Fruit fly (Drosophila melanogaster) whole organism, embryonic: ENCODE data around the gene CG14721.
A peak's percentile ranks its signal among the peaks of the same experiment; 100 is the strongest.

ENCODE experiments used
- ATbp ChIP-seq: fragments of 200-800 bp; sonication (Bioruptor generic); optimal IDR thresholded peaks from 2 replicates; lab custom pipeline; 2017; ENCODE audit warnings: missing biosample characterization, mild to moderate bottlenecking, missing genetic modification characterization, missing genetic modification reagents
- B-H2 ChIP-seq: fragments of 200-800 bp; sonication (Bioruptor generic); optimal IDR thresholded peaks from 2 replicates; lab custom pipeline; 2018; ENCODE audit warnings: missing biosample characterization, mild to moderate bottlenecking, missing genetic modification characterization
- BEAF-32 ChIP-seq: fragments of 200-800 bp; sonication (Bioruptor generic); optimal IDR thresholded peaks from 3 replicates; lab custom pipeline; 2017; ENCODE audit warnings: missing biosample characterization, missing genetic modification characterization, mild to moderate bottlenecking, moderate library complexity, missing genetic modification reagents
- CG10274 ChIP-seq: fragments of 200-800 bp; sonication (Bioruptor generic); optimal IDR thresholded peaks from 3 replicates; lab custom pipeline; 2017; ENCODE audit warnings: missing biosample characterization, mild to moderate bottlenecking, missing genetic modification characterization
- CG11723 ChIP-seq: fragments of 200-800 bp; sonication (Bioruptor generic); optimal IDR thresholded peaks from 2 replicates; lab custom pipeline; 2017; ENCODE audit warnings: missing biosample characterization, mild to moderate bottlenecking, missing genetic modification characterization
- CG12104 ChIP-seq: fragments of 200-800 bp; sonication (Bioruptor generic); optimal IDR thresholded peaks from 3 replicates; lab custom pipeline; 2016; ENCODE audit warnings: missing biosample characterization, missing genetic modification characterization
- CG12744 ChIP-seq: fragments of 200-800 bp; sonication (Bioruptor generic); optimal IDR thresholded peaks from 2 replicates; lab custom pipeline; 2016; ENCODE audit warnings: missing biosample characterization, missing genetic modification characterization
- CG13287 ChIP-seq: fragments of 200-800 bp; sonication (Bioruptor generic); IDR thresholded peaks from 2 replicates; pipeline ENCODE4 v1.3.6; 2022; ENCODE audit warnings: missing biosample characterization, missing genetic modification characterization; ENCODE audit not compliant: partially characterized antibody
- CG1603 ChIP-seq: fragments of 200-800 bp; sonication (Bioruptor generic); optimal IDR thresholded peaks from 2 replicates; lab custom pipeline; 2019; ENCODE audit warnings: missing biosample characterization, mild to moderate bottlenecking, missing genetic modification characterization, moderate library complexity
- CG2120 ChIP-seq: fragments of 200-800 bp; sonication (Bioruptor generic); optimal IDR thresholded peaks from 3 replicates; lab custom pipeline; 2016; ENCODE audit warnings: missing biosample characterization, missing genetic modification characterization
- CG2199 ChIP-seq: fragments of 200-800 bp; sonication (Bioruptor generic); IDR thresholded peaks from 3 replicates; pipeline ENCODE4 v1.3.6; 2022; ENCODE audit warnings: missing biosample characterization, missing genetic modification characterization
- CG2875 ChIP-seq: fragments of 200-800 bp; sonication (Bioruptor generic); optimal IDR thresholded peaks from 2 replicates; lab custom pipeline; 2017; ENCODE audit warnings: missing biosample characterization, mild to moderate bottlenecking, missing genetic modification characterization, missing genetic modification reagents
- CG2889 ChIP-seq: fragments of 200-800 bp; sonication (Bioruptor generic); IDR thresholded peaks from 3 replicates; pipeline ENCODE4 v1.3.6; 2022; ENCODE audit warnings: missing biosample characterization, missing genetic modification characterization
- CG31441 ChIP-seq: fragments of 200-800 bp; sonication (Bioruptor generic); IDR thresholded peaks from 2 replicates; pipeline ENCODE4 v1.3.6; 2022; ENCODE audit warnings: missing biosample characterization, missing genetic modification characterization
- CG32532 ChIP-seq: fragments of 200-800 bp; sonication (Bioruptor generic); IDR thresholded peaks from 2 replicates; pipeline ENCODE4 v1.3.6; 2022; ENCODE audit warnings: missing biosample characterization, missing genetic modification characterization
- CG34376 ChIP-seq: fragments of 200-800 bp; sonication (Bioruptor generic); optimal IDR thresholded peaks from 2 replicates; lab custom pipeline; 2018; ENCODE audit warnings: missing biosample characterization, mild to moderate bottlenecking, missing genetic modification characterization
- CG3995 ChIP-seq: fragments of 200-800 bp; sonication (Bioruptor generic); optimal IDR thresholded peaks from 3 replicates; lab custom pipeline; 2016; ENCODE audit warnings: missing biosample characterization, missing genetic modification characterization
- CG5180 ChIP-seq: fragments of 200-800 bp; sonication (Bioruptor generic); optimal IDR thresholded peaks from 3 replicates; lab custom pipeline; 2017; ENCODE audit warnings: missing biosample characterization, missing genetic modification characterization, mild to moderate bottlenecking, moderate library complexity, missing genetic modification reagents
- CG6654 ChIP-seq: fragments of 200-800 bp; sonication (Bioruptor generic); optimal IDR thresholded peaks from 2 replicates; lab custom pipeline; 2017; ENCODE audit warnings: missing biosample characterization, mild to moderate bottlenecking, missing genetic modification characterization
- CG6791 ChIP-seq: fragments of 200-800 bp; sonication (Bioruptor generic); IDR thresholded peaks from 3 replicates; pipeline ENCODE4 v1.3.6; 2022; ENCODE audit warnings: missing biosample characterization, missing genetic modification characterization; ENCODE audit not compliant: partially characterized antibody
- CG6854 ChIP-seq: fragments of 200-800 bp; sonication (Bioruptor generic); optimal IDR thresholded peaks from 3 replicates; lab custom pipeline; 2017; ENCODE audit warnings: missing biosample characterization, mild to moderate bottlenecking, missing genetic modification characterization
- CG7987 ChIP-seq: fragments of 200-800 bp; sonication (Bioruptor generic); optimal IDR thresholded peaks from 2 replicates; lab custom pipeline; 2018; ENCODE audit warnings: missing biosample characterization, mild to moderate bottlenecking, missing genetic modification characterization, moderate library complexity
- CG8290 ChIP-seq, 3 experiments: fragments of 200-800 bp; sonication (Bioruptor generic); optimal IDR thresholded peaks; 2 replicates each; lab custom pipeline; 2016 to 2019; ENCODE audit warnings: missing biosample characterization in 3 of 3, missing genetic modification characterization in 3 of 3, mild to moderate bottlenecking in 2 of 3, moderate library complexity in 1 of 3
- CkIIα-i1 ChIP-seq: fragments of 200-800 bp; sonication (Bioruptor generic); IDR thresholded peaks from 2 replicates; pipeline ENCODE4 v1.3.6; 2022; ENCODE audit warnings: missing biosample characterization, missing genetic modification characterization
- D19A ChIP-seq: fragments of 200-800 bp; optimal IDR thresholded peaks from 3 replicates; lab custom pipeline; 2019; ENCODE audit warnings: missing biosample characterization, mild to moderate bottlenecking, missing genetic modification characterization, moderate library complexity
- Ets97D ChIP-seq: fragments of 200-800 bp; sonication (Bioruptor generic); optimal IDR thresholded peaks from 3 replicates; lab custom pipeline; 2016; ENCODE audit warnings: missing biosample characterization, missing genetic modification characterization
- HHEX ChIP-seq: fragments of 200-800 bp; sonication (Bioruptor generic); optimal IDR thresholded peaks from 3 replicates; lab custom pipeline; 2017; ENCODE audit warnings: missing biosample characterization, mild to moderate bottlenecking, missing genetic modification characterization, missing genetic modification reagents
- Lim3 ChIP-seq: fragments of 200-800 bp; sonication (Bioruptor generic); IDR thresholded peaks from 2 replicates; pipeline ENCODE4 v1.3.6; 2022; ENCODE audit warnings: missing biosample characterization, missing genetic modification characterization
- Mes4 ChIP-seq: fragments of 200-800 bp; sonication (Bioruptor generic); optimal IDR thresholded peaks from 2 replicates; lab custom pipeline; 2016; ENCODE audit warnings: missing biosample characterization, missing genetic modification characterization
- Myb ChIP-seq: fragments of 200-800 bp; sonication (Bioruptor generic); optimal IDR thresholded peaks from 2 replicates; lab custom pipeline; 2016; ENCODE audit warnings: missing biosample characterization, missing genetic modification characterization
- Nf-YA ChIP-seq: fragments of 200-800 bp; sonication (Bioruptor generic); IDR thresholded peaks from 2 replicates; pipeline ENCODE4 v1.3.6; 2022; ENCODE audit warnings: missing biosample characterization, missing genetic modification characterization
- Pdp1 ChIP-seq, 2 experiments: fragments of 200-800 bp; sonication (Bioruptor generic); optimal IDR thresholded peaks; 3 replicates each; lab custom pipeline; 2016; ENCODE audit warnings: missing biosample characterization in 2 of 2, missing genetic modification characterization in 2 of 2, mild to moderate bottlenecking in 1 of 2, moderate library complexity in 1 of 2
- Ptx1 ChIP-seq: fragments of 200-800 bp; sonication (Bioruptor generic); IDR thresholded peaks from 2 replicates; pipeline ENCODE4 v1.3.6; 2022; ENCODE audit warnings: missing biosample characterization, missing genetic modification characterization
- Side ChIP-seq: fragments of 200-800 bp; sonication (Bioruptor generic); optimal IDR thresholded peaks from 2 replicates; lab custom pipeline; 2016; ENCODE audit warnings: missing biosample characterization, missing genetic modification characterization
- Six4 ChIP-seq: fragments of 200-800 bp; sonication (Bioruptor generic); optimal IDR thresholded peaks from 2 replicates; lab custom pipeline; 2016; ENCODE audit warnings: missing biosample characterization, missing genetic modification characterization
- Taf1 ChIP-seq: fragments of 200-800 bp; sonication (Bioruptor generic); IDR thresholded peaks from 2 replicates; pipeline ENCODE4 v1.3.6; 2022; ENCODE audit warnings: missing biosample characterization, missing genetic modification characterization
- abd-A ChIP-seq: fragments of 200-800 bp; sonication (Bioruptor generic); optimal IDR thresholded peaks from 3 replicates; lab custom pipeline; 2019; ENCODE audit warnings: missing biosample characterization, mild to moderate bottlenecking, missing genetic modification characterization, moderate library complexity
- ac ChIP-seq: fragments of 200-800 bp; sonication (Bioruptor generic); optimal IDR thresholded peaks from 3 replicates; lab custom pipeline; 2017; ENCODE audit warnings: missing biosample characterization, mild to moderate bottlenecking, missing genetic modification characterization
- chif ChIP-seq, 2 experiments: fragments of 200-800 bp; sonication (Bioruptor generic); optimal IDR thresholded peaks; 3 replicates each; lab custom pipeline; 2016; ENCODE audit warnings: missing biosample characterization in 2 of 2, missing genetic modification characterization in 2 of 2
- eve ChIP-seq, 2 experiments: fragments of >200 bp; optimal IDR thresholded peaks; 2 replicates each; lab custom pipeline; 2017; ENCODE audit warnings: missing biosample characterization in 2 of 2, missing genetic modification characterization in 2 of 2
- jing ChIP-seq: fragments of 200-800 bp; sonication (Bioruptor generic); optimal IDR thresholded peaks from 2 replicates; lab custom pipeline; 2018; ENCODE audit warnings: missing biosample characterization, mild to moderate bottlenecking, missing genetic modification characterization
- lbe ChIP-seq: fragments of 200-800 bp; sonication (Bioruptor generic); optimal IDR thresholded peaks from 2 replicates; lab custom pipeline; 2016; ENCODE audit warnings: missing biosample characterization, mild to moderate bottlenecking, missing genetic modification characterization
- lilli ChIP-seq: fragments of 200-800 bp; sonication (Bioruptor generic); optimal IDR thresholded peaks from 3 replicates; lab custom pipeline; 2016; ENCODE audit warnings: missing biosample characterization, missing genetic modification characterization
- nerfin-2 ChIP-seq: fragments of 200-800 bp; sonication (Bioruptor generic); IDR thresholded peaks from 2 replicates; pipeline ENCODE4 v1.3.6; 2022; ENCODE audit warnings: missing biosample characterization, missing genetic modification characterization; ENCODE audit not compliant: partially characterized antibody
- row ChIP-seq: fragments of 200-800 bp; sonication (Bioruptor generic); IDR thresholded peaks from 3 replicates; pipeline ENCODE4 v1.3.6; 2022; ENCODE audit warnings: missing biosample characterization, missing genetic modification characterization
- sd ChIP-seq: fragments of 200-800 bp; sonication (Bioruptor generic); optimal IDR thresholded peaks from 3 replicates; lab custom pipeline; 2018; ENCODE audit warnings: missing biosample characterization, mild to moderate bottlenecking, missing genetic modification characterization, moderate library complexity
- ssp ChIP-seq: fragments of 200-800 bp; sonication (Bioruptor generic); IDR thresholded peaks from 2 replicates; pipeline ENCODE4 v1.3.6; 2022; ENCODE audit warnings: missing biosample characterization, missing genetic modification characterization
- stwl ChIP-seq: fragments of 200-800 bp; sonication (Bioruptor generic); optimal IDR thresholded peaks from 3 replicates; lab custom pipeline; 2018; ENCODE audit warnings: missing biosample characterization, mild to moderate bottlenecking, missing genetic modification characterization, moderate library complexity
- tin ChIP-seq: fragments of 200-800 bp; sonication (Bioruptor generic); optimal IDR thresholded peaks from 3 replicates; lab custom pipeline; 2016; ENCODE audit warnings: missing biosample characterization, missing genetic modification characterization
- trem ChIP-seq: fragments of 200-800 bp; optimal IDR thresholded peaks from 3 replicates; lab custom pipeline; 2019; ENCODE audit warnings: missing biosample characterization, mild to moderate bottlenecking, missing genetic modification characterization, moderate library complexity
- zf30C ChIP-seq: fragments of 200-800 bp; sonication (Bioruptor generic); optimal IDR thresholded peaks from 3 replicates; lab custom pipeline; 2018; ENCODE audit warnings: missing biosample characterization, mild to moderate bottlenecking, missing genetic modification characterization

The CG14721 gene

dm6 chr3R:11777058-11777457 lies 41.8 kb downstream of the CG14721 start (continued):
- peak; percentile 10 for TF ChIP-seq CG12744 (GFP tag; lab: Kevin White, UChicago)
- TF ChIP-seq CG8290 (GFP tag; optimal IDR thresholded peaks at IDR 0.05; lab: Kevin White, UChicago), result no peak
- peak in 1 of 2 experiments; percentile 29 for TF ChIP-seq CG8290 (tag; optimal IDR thresholded peaks at IDR 0.05; lab: Kevin White, UChicago)
- TF ChIP-seq HHEX (GFP tag; lab: Kevin White, UChicago), result no peak
- no peak for TF ChIP-seq CG7987 (GFP tag; lab: Kevin White, UChicago)
- no peak for TF ChIP-seq Taf1 (GFP tag; lab: Robert Waterston, UW)
- no peak for TF ChIP-seq BEAF-32 (GFP tag; lab: Kevin White, UChicago)
- peak; percentile 6; the same call in 1 of the 2 replicates for TF ChIP-seq CG13287
- TF ChIP-seq chif (GFP tag; optimal IDR thresholded peaks at IDR 0.05; lab: Kevin White, UChicago), result no peak
- no peak for TF ChIP-seq ssp
- no peak for TF ChIP-seq CG6654 (GFP tag; lab: Kevin White, UChicago)
- no peak for TF ChIP-seq Side (GFP tag; lab: Kevin White, UChicago)
- TF ChIP-seq sd (tag; lab: Kevin White, UChicago), result no peak
- TF ChIP-seq CG12104 (GFP tag; lab: Kevin White, UChicago), result no peak
- TF ChIP-seq trem, result no peak
- peak; percentile 11 for TF ChIP-seq CG1603 (tag; lab: Kevin White, UChicago)
- no peak for TF ChIP-seq ATbp
- TF ChIP-seq stwl (tag; lab: Kevin White, UChicago), result no peak
- peak; percentile 65; the same call in 2 of the 3 replicates for TF ChIP-seq CG2199 (GFP tag; lab: Robert Waterston, UW)
- TF ChIP-seq Myb (GFP tag; lab: Kevin White, UChicago), result no peak
- no peak for TF ChIP-seq CG6791 (GFP tag; lab: Robert Waterston, UW)
- peak; percentile 15 for TF ChIP-seq zf30C (GFP tag; lab: Kevin White, UChicago)
- no peak for TF ChIP-seq Six4 (GFP tag; lab: Kevin White, UChicago)
- no peak for TF ChIP-seq CG34376
- TF ChIP-seq CkIIα-i1 (GFP tag; lab: Robert Waterston, UW), result no peak
- no peak for TF ChIP-seq tin
- peak; percentile 62 for TF ChIP-seq row (GFP tag; lab: Robert Waterston, UW)
- peak; percentile 13 for TF ChIP-seq lbe (GFP tag; lab: Kevin White, UChicago)
- peak; percentile 6 for TF ChIP-seq CG2120 (GFP tag; lab: Kevin White, UChicago)
- TF ChIP-seq CG5180 (GFP tag; lab: Kevin White, UChicago), result no peak
- peak; percentile 68 for TF ChIP-seq abd-A (tag; lab: Kevin White, UChicago)
- no peak for TF ChIP-seq CG2875 (GFP tag; lab: Kevin White, UChicago)
- TF ChIP-seq CG31441 (GFP tag; lab: Robert Waterston, UW), result no peak
- no peak for TF ChIP-seq jing (GFP tag; lab: Kevin White, UChicago)
- TF ChIP-seq CG2889 (GFP tag; lab: Robert Waterston, UW), result no peak
- TF ChIP-seq CG10274 (GFP tag; lab: Kevin White, UChicago), result peak; percentile 90
- TF ChIP-seq Ptx1 (GFP tag; lab: Robert Waterston, UW), result no peak
- no peak for TF ChIP-seq eve (GFP tag; optimal IDR thresholded peaks at IDR 0.05; lab: Kevin White, UChicago)
- TF ChIP-seq Pdp1 (GFP tag; optimal IDR thresholded peaks at IDR 0.05; lab: Kevin White, UChicago), result peak in 1 of 2 experiments; percentile 23
- no peak for TF ChIP-seq Ets97D (GFP tag; lab: Kevin White, UChicago)
- no peak for TF ChIP-seq Lim3
- no peak for TF ChIP-seq ac (GFP tag; lab: Kevin White, UChicago)
- no peak for TF ChIP-seq Nf-YA
- TF ChIP-seq CG6854 (GFP tag; lab: Kevin White, UChicago), result no peak
- no peak for TF ChIP-seq lilli (GFP tag; lab: Kevin White, UChicago)
- TF ChIP-seq CG32532, result no peak
- no peak for TF ChIP-seq CG3995 (GFP tag; lab: Kevin White, UChicago)
- peak; percentile 69 for TF ChIP-seq D19A (tag; lab: Kevin White, UChicago)
- no peak for TF ChIP-seq Mes4
- TF ChIP-seq nerfin-2 (GFP tag; lab: Robert Waterston, UW), result no peak
- TF ChIP-seq B-H2 (GFP tag; lab: Kevin White, UChicago), result no peak
- no peak for TF ChIP-seq CG11723
